Worm (Caenorhabditis elegans) whole organism, dauer: ENCODE data around the gene hsp-90.

Experiments used
- unc-62 ChIP-seq: sonication (generic microtip); optimal IDR thresholded peaks from 2 replicates; lab custom pipeline; 2017; ENCODE audit warnings: missing biosample characterization, missing genetic modification reagents, missing genetic modification characterization

hsp-90 gene

ce11 chrV:14663006-14663405, 21.7 kb upstream of the hsp-90 start, which contains the start of gene C47E8.9:
C47E8.9 (plus strand) TSS chrV:14663306.
- TF ChIP-seq unc-62 (GFP tag; lab: Kevin White, UChicago): no peak

- no peak for TF ChIP-seq unc-62 (GFP tag; lab: Kevin White, UChicago)
Observed at ce11 chrV:14665728-14666127, 19.0 kb upstream of the hsp-90 start, which contains the start of gene C47E8.1. C47E8.1 (plus strand) TSS chrV:14666028.

DNA sequence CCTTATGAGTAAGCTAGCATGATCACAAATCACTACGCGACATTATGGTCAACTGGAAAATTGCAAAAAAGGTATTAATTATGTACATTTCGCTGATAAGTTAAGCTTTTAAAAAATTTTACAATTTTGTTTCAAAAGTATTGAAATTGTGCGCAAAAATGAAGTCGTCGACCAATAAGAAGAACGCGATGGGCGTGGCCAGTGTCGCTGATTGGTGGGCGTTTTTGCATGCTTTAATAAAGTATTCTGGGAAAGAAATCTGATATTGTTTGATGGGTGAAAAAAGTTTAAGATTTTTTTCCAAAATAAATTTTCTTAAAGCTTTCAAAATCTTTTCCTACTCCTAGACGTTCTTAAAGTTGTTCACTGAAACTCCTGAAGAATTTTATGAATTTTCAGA, 6.4 kb upstream of the hsp-90 start:
- TF ChIP-seq unc-62 (GFP tag; lab: Kevin White, UChicago): no peak

DNA sequence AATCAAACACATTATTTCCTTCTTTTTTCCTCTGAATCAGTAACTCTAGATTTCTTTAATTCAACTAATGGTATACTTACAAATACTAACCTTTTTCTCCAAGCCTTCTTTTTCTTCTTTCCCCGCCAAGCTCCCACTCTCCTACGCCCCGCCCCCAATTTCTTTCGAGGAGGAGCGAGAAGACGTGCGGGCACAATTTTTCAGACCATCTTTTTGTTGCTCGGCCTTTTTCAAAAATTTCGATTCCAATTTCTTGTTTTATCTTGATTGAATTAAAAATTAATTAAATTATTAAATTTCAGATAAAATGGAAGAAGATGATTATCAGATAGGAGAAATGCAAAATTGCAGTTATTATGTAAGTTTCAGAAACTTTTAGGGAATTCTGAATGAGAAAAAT, 4.7 kb upstream of the hsp-90 start, which contains the start of gene C47E8.3:
C47E8.3 (plus strand) TSS at position 301 of the 400 bp plus-strand sequence.
- TF ChIP-seq unc-62 (GFP tag; lab: Kevin White, UChicago): no peak

- no peak for TF ChIP-seq unc-62 (GFP tag; lab: Kevin White, UChicago)
Observed at ce11 chrV:14682870-14683269, 1.8 kb upstream of the hsp-90 start.

DNA sequence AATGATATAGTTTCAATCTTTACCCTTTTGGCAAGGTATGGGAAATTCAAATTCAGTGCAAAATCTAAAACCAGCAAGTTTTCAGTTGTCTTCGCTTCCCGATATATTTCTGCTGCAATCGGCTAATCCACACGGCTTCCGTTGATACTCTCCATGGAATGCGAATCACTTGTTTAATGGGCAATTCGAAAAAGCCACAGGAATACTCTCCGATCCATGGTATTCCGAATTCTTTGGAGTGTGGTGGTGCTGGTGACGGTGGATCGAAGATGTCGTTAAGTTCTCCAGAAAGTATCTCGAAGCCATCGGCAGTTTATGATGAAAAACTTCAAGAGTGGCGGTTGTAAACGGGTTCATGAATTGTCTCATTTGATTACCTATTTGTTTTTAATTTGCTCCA, 1.4 kb upstream of the hsp-90 start:
- TF ChIP-seq unc-62 (GFP tag; lab: Kevin White, UChicago): no peak

DNA sequence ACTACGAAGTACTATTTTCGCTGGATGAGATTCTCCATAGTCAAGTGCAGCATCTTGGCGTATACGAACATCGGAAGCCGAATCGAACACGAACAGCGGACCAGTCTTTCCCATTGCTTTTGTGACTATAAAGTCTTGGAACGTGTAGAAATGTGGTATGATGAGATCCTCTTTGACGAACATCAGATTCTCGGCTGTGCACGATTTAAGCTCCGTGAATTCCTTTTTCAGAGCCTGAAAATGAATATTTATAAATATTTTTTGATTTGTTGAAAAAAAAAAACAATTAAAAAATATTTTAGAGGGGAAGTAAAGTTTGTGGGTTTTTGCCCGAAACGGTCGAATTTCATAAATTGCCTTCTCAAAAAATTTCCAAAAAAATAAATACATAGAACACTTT, 792 bp upstream of the hsp-90 start:
- no peak for TF ChIP-seq unc-62 (GFP tag; lab: Kevin White, UChicago)

DNA sequence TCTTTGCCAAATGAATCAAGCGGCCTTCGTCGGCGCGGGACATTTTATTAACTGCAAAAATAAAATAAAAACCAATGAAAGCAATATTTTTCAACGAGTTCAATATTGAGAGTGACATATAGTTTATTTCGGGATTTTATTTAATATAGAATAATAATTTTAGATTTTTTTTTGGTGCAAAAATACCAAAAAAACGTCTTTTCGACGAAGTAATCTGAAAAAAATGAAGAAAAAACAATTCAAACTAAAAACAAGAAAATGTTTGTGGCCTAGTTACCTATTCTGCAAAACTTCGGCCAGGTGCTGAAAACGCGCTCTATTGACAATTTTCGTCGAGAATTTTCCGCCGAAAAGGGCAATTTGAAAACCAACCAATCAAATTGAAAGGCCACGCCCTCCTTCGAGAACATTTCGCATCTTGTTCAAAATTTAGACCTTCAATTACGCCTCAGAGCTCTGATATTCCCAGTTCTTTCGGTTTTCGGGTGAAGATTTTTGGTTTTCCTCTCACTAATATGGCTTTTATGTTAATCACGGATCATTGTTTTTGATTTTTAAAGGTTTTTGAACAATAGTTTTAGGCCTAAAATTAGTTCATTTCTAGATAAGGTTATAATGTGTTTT, 829 bp downstream of the hsp-90 start, which contains the start of gene C47E8.4:
C47E8.4 (minus strand) TSS at position 51 of the 624 bp plus-strand sequence.
- TF ChIP-seq unc-62 (GFP tag; lab: Kevin White, UChicago): no peak

DNA sequence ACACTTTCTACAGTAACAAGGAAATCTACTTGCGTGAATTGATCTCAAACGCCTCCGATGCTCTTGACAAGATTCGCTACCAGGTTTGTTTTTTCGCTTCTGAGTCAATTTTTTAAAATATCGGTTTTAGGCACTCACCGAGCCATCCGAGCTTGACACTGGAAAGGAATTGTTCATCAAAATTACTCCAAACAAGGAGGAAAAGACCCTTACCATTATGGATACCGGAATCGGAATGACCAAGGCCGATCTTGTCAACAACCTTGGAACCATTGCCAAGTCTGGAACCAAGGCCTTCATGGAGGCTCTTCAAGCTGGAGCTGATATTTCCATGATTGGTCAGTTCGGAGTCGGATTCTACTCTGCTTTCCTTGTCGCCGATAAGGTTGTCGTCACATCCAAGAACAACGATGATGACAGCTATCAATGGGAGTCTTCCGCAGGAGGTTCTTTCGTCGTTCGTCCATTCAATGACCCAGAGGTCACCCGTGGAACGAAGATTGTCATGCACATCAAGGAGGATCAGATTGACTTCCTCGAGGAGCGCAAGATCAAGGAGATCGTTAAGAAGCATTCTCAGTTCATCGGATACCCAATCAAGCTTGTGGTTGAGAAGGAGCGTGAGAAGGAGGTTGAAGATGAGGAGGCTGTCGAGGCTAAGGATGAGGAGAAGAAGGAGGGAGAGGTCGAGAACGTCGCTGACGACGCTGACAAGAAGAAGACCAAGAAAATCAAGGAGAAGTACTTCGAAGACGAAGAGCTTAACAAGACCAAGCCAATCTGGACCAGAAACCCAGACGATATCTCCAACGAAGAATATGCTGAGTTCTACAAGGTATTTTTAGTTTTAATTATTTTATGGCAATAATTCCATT, 1.8 kb downstream of the hsp-90 start:
- no peak for TF ChIP-seq unc-62 (GFP tag; lab: Kevin White, UChicago)

ce11 chrV:14687106-14687964, 2.6 kb downstream of the hsp-90 start:
- no peak for TF ChIP-seq unc-62 (GFP tag; lab: Kevin White, UChicago)

ce11 chrV:14688097-14688912, 3.6 kb downstream of the hsp-90 start, which contains the start of gene C47E8.11:
C47E8.11 (plus strand) TSS chrV:14688616.
- no peak for TF ChIP-seq unc-62 (GFP tag; lab: Kevin White, UChicago)

DNA sequence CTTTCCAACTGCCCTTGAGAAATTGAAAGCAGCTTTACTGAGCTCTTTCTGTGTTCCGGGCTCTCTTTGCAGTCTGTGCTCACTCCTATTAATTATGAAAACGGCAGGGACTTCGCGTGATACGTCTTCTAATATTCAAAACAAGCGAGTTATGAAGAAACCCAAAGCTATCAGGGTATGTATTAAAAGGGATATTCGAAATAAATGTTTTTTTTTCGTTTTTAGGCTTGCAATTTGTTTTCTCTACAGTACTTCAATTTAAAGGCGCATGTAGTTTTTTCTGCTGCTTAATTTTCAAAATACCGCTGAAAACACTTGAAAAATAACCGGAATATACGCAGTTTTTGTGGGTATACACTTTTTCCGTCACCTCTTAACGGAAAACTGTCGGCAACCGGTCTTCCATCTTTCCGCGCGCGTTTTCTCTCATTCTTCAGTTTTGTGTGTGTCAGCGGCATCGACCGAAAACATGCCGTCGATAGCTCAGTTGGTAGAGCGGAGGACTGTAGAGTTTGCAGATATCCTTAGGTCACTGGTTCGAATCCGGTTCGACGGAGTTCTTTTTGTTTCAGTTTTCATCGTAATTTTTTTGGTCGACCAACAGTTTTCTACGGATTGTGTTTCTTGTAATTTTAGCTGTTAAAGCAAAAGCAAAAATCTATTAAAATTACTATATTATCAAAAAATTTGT, 4.5 kb downstream of the hsp-90 start, which contains the start of gene gasr-8:
gasr-8 (plus strand) TSS at position 51 of the 691 bp plus-strand sequence.
- no peak for TF ChIP-seq unc-62 (GFP tag; lab: Kevin White, UChicago)

- TF ChIP-seq unc-62 (GFP tag; lab: Kevin White, UChicago): no peak
Observed at ce11 chrV:14695713-14696112, 11.0 kb downstream of the hsp-90 start.
